Worm (Caenorhabditis elegans) whole organism, late embryonic: ENCODE measurements around the gene T11G6.4.

Experiments used
- F13H6.1 ChIP-seq: sonication (generic microtip); optimal IDR thresholded peaks from 2 replicates; lab custom pipeline; 2016; ENCODE audit warnings: missing genetic modification characterization, missing compliant biosample characterization
- ama-1 ChIP-seq: fragments of 150-350 bp; optimal IDR thresholded peaks from 2 replicates; lab custom pipeline; 2014
- ceh-34 ChIP-seq: sonication (generic microtip); optimal IDR thresholded peaks from 2 replicates; lab custom pipeline; 2016; ENCODE audit warnings: mild to moderate bottlenecking, missing genetic modification characterization, missing compliant biosample characterization
- dmd-4 ChIP-seq: sonication (generic microtip); optimal IDR thresholded peaks from 2 replicates; lab custom pipeline; 2016; ENCODE audit warnings: borderline replicate concordance, missing genetic modification characterization, missing compliant biosample characterization
- eyg-1 ChIP-seq: sonication (generic microtip); optimal IDR thresholded peaks from 2 replicates; lab custom pipeline; 2016; ENCODE audit warnings: missing genotype, missing genetic modification characterization, missing compliant biosample characterization
- fkh-10 ChIP-seq: fragments of 150-350 bp; optimal IDR thresholded peaks from 2 replicates; lab custom pipeline; 2014; ENCODE audit warnings: missing biosample characterization, missing genetic modification reagents, missing genetic modification characterization
- mec-3 ChIP-seq: sonication (generic microtip); optimal IDR thresholded peaks from 2 replicates; lab custom pipeline; 2016; ENCODE audit warnings: borderline replicate concordance, missing genetic modification characterization, missing compliant biosample characterization
- nfya-1 ChIP-seq: sonication (generic microtip); optimal IDR thresholded peaks from 2 replicates; lab custom pipeline; 2017; ENCODE audit warnings: missing genetic modification characterization, mild to moderate bottlenecking, missing compliant biosample characterization, antibody characterized with exemption, moderate library complexity
- syd-9 ChIP-seq: sonication (generic microtip); optimal IDR thresholded peaks from 2 replicates; lab custom pipeline; 2016; ENCODE audit warnings: mild to moderate bottlenecking, missing genetic modification characterization, moderate library complexity, missing compliant biosample characterization

ce11 chrIV:10887285-10887684, 35.6 kb upstream of the T11G6.4 start, which contains the start of gene F13E9.16:
- TF ChIP-seq ama-1 = no peak
- TF ChIP-seq eyg-1 = no peak
- no peak for TF ChIP-seq nfya-1
- no peak for TF ChIP-seq F13H6.1
- no peak for TF ChIP-seq ceh-34 (tag; lab: Kevin White, UChicago)
- no peak for TF ChIP-seq syd-9 (tag; lab: Kevin White, UChicago)
- no peak for TF ChIP-seq fkh-10 (GFP tag; lab: Kevin White, UChicago)
- TF ChIP-seq dmd-4 (tag; lab: Kevin White, UChicago) = no peak
- TF ChIP-seq mec-3 (tag; lab: Kevin White, UChicago) = no peak
